Fruit fly (Drosophila melanogaster): Measurements from ENCODE around the gene fusl.

The fusl gene

DNA sequence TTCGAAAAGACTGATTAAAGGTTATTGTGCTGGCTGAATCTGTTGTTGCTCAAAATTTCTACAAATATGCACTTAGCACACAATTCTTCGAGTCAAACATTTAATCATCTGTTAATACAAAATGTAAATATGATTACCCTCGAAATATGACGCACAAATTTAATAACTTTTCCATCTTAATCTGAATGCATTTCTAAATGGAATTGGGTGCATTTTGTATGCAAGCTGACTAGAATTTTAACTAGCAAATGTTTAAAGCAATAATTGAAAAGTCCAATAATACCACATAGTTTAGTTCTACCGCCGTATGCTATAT is 806 bp upstream of the fusl start:
- no peak for TF ChIP-seq cyc (GFP tag; optimal IDR thresholded peaks at IDR 0.05)
- TF ChIP-seq CG32006 (GFP tag; optimal IDR thresholded peaks at IDR 0.05): no peak
- no peak for TF ChIP-seq Ets96B (tag; optimal IDR thresholded peaks at IDR 0.05)
- TF ChIP-seq esn (GFP tag; optimal IDR thresholded peaks at IDR 0.05): no peak
- TF ChIP-seq CG31627 (GFP tag; optimal IDR thresholded peaks at IDR 0.05): no peak
- no peak for TF ChIP-seq Sox102F (GFP tag; optimal IDR thresholded peaks at IDR 0.05)
- no peak for TF ChIP-seq CG6792 (GFP tag; optimal IDR thresholded peaks at IDR 0.05)
- TF ChIP-seq eg (GFP tag; IDR thresholded peaks at IDR 0.05): no peak
- no peak for TF ChIP-seq CG3919 (GFP tag; optimal IDR thresholded peaks at IDR 0.05)
- no peak for TF ChIP-seq Eip75B (GFP tag; optimal IDR thresholded peaks at IDR 0.05)
- TF ChIP-seq ss (GFP tag; optimal IDR thresholded peaks at IDR 0.05): no peak
- TF ChIP-seq Lpt (GFP tag; optimal IDR thresholded peaks at IDR 0.05): no peak
- TF ChIP-seq CG15336 (GFP tag; IDR thresholded peaks at IDR 0.05): no peak
- no peak for TF ChIP-seq fkh (GFP tag; optimal IDR thresholded peaks at IDR 0.05)
- TF ChIP-seq dac (GFP tag; optimal IDR thresholded peaks at IDR 0.05): no peak
- no peak for TF ChIP-seq CG10631 (GFP tag; optimal IDR thresholded peaks at IDR 0.05)

DNA sequence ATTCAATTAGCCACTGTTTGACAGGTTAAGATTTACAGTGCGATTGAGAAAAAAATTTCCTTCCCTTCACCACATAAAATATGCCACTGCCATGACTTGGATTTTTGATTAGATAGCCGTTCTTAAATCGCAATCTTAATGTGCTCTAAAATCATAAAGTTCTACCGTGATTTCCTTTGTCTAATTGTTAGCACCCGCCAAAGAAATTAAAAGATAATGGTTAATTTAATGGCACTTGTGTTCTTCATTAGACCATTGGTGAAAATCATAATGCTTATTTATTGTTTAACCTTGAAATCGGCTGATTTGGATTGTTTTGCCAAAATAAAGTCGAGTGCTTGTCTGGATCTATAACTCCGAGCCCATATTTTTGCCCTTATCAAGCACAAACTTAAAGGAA is 714 bp downstream of the fusl start:
- TF ChIP-seq CG6792 (GFP tag; optimal IDR thresholded peaks at IDR 0.05): no peak

DNA sequence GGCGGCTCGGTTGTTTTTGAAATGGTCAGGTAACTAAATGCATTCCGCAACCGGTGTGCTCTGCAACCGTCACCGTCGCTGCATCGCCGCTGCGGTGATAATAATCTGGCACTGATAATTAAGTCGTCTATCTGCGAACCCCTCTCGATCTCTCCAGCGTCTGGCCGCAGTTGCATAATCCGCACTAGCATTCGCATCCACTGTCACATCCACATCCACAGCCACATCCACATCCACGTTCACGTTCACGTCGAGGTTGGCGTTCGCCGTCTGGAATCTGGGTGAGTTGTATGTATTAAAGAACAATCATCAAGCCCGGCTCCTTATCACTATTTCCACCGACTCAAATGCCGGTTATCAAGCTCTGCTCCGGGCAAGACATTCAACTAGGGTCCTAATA is 5.3 kb downstream of the fusl start:
- TF ChIP-seq salr (GFP tag; optimal IDR thresholded peaks at IDR 0.05): no peak
- TF ChIP-seq vri (GFP tag; optimal IDR thresholded peaks at IDR 0.05): no peak
- no peak for TF ChIP-seq Eip75B (GFP tag; optimal IDR thresholded peaks at IDR 0.05)
- peak; percentile 25 for TF ChIP-seq Eip78C (GFP tag)
- TF ChIP-seq Hr38 (GFP tag; optimal IDR thresholded peaks at IDR 0.05): no peak
- TF ChIP-seq svp (GFP tag): peak; percentile 42

DNA sequence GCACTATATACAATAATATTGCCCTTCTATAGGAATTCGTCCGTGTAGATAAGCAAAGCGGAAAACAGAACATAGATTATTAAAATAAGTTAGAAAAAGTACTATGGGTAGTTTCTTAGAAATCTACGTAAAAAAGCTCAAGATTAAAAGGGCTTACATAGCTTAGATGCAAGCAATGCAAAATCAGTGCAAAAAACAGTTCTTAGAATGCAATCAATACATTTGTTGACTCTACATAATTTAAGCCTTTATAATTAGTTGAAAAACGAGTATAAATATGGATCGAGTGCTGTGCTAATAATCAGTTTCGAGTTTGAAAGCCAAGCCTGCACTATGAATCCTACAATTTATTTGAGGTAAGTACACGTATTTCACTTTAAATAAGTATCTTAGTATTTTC is 8.3 kb downstream of the fusl start, which contains the start of gene TotM:
TotM (plus strand) TSS at position 301 of the 400 bp plus-strand sequence.
- no peak for TF ChIP-seq Eip78C (GFP tag)
- TF ChIP-seq topi (GFP tag; optimal IDR thresholded peaks at IDR 0.05): no peak
- no peak for TF ChIP-seq net (GFP tag; optimal IDR thresholded peaks at IDR 0.05)
- TF ChIP-seq CG11762 (GFP tag; optimal IDR thresholded peaks at IDR 0.05; ENCODE audit: insufficient read depth): no peak
- TF ChIP-seq esn (GFP tag; optimal IDR thresholded peaks at IDR 0.05): no peak

DNA sequence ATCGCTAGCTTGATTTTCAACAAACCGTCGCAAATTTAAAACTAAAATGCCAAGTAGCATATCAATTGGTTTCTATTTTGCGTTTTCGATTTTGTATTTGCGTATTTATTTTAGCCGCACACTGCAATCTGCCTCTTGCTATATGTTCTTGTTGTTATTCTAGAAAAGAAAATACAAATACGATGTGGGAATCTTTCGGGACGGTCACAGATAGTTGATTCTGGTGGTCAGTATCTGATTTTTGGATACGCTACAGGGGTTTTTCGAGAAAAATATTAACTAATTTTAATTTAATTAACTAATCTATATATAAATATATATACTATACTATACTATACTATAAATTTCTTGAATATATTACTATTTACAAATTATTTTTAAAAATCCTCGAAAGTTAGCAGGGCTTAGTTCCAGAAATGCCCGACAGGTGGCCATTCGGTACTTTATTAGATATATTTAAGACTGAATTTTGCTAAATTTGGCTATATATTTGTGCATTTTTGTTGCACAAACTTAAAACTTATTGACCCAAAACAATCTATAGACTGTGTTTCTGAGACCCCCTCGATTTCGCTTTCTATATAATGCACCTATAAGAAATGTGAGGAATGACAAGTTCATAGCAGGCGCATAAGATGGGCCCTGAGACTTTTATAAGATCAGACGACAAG is 8.9 kb downstream of the fusl start, which contains the start of gene CG14022:
CG14022 (minus strand) TSS at position 51 of the 671 bp plus-strand sequence.
- TF ChIP-seq Blimp-1 (GFP tag; optimal IDR thresholded peaks at IDR 0.05): no peak
- no peak for TF ChIP-seq OdsH (GFP tag; optimal IDR thresholded peaks at IDR 0.05)
- TF ChIP-seq CG16779 (tag; optimal IDR thresholded peaks at IDR 0.05): no peak
- no peak for TF ChIP-seq Eip78C (GFP tag)
- TF ChIP-seq Ets21C (GFP tag; optimal IDR thresholded peaks at IDR 0.05): no peak
- no peak for TF ChIP-seq CG9139 (GFP tag; optimal IDR thresholded peaks at IDR 0.05)
- no peak for TF ChIP-seq CG7368 (GFP tag; optimal IDR thresholded peaks at IDR 0.05)
- no peak for TF ChIP-seq Hr38 (GFP tag; optimal IDR thresholded peaks at IDR 0.05)
- TF ChIP-seq CG11762 (GFP tag; optimal IDR thresholded peaks at IDR 0.05; ENCODE audit: insufficient read depth): no peak
- TF ChIP-seq CG11902 (GFP tag; optimal IDR thresholded peaks at IDR 0.05): no peak
- no peak for TF ChIP-seq Sox15 (GFP tag; optimal IDR thresholded peaks at IDR 0.05)
- no peak for TF ChIP-seq Gug (GFP tag; IDR thresholded peaks at IDR 0.05)

DNA sequence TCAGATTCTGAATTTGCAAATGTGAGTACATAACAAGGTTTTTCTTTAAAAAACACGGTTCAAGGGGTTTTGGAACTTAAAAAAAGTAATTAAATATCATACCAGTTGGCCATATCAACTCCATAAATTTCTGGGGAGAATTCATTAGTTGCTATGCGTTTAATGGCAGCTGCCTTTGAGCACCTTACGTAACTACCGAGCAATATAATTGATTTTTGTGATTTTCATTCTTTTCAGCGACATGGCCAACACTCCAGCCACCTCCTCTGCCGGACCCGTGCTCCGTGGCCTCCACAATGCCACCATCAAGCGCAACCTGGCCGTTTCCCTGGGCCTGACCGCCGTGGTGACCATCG is 10.6 kb downstream of the fusl start:
- TF ChIP-seq Eip75B (GFP tag; optimal IDR thresholded peaks at IDR 0.05): no peak
- TF ChIP-seq vri (GFP tag; optimal IDR thresholded peaks at IDR 0.05): peak; percentile 55

Measured in whole organism, prepupa.